Fruit fly (Drosophila melanogaster) whole organism, adult: ENCODE measurements around the gene Utx.

Experiments
- CG33017 ChIP-seq: fragments of 200-800 bp; sonication (Bioruptor generic); optimal IDR thresholded peaks from 2 replicates; lab custom pipeline; 2018; ENCODE audit warnings: missing biosample characterization, mild to moderate bottlenecking, missing genetic modification characterization, moderate library complexity
- Hr96 ChIP-seq: fragments of 200-800 bp; sonication (Bioruptor generic); optimal IDR thresholded peaks from 2 replicates; lab custom pipeline; 2016; ENCODE audit warnings: missing biosample characterization, missing genetic modification characterization

dm6 chr2L:10238726-10239652 lies 39.6 kb downstream of the Utx start, which contains the start of gene me31B:
- TF ChIP-seq Hr96 (GFP tag; lab: Kevin White, UChicago), result no peak
- TF ChIP-seq CG33017 (tag; lab: Kevin White, UChicago), result no peak
